Fruit fly (Drosophila melanogaster) whole organism, pupa: ENCODE measurements around the gene GILT1.

ENCODE experiments used
- CG14655 ChIP-seq: fragments of 200-800 bp; sonication (Bioruptor generic); optimal IDR thresholded peaks from 3 replicates; lab custom pipeline; 2017; ENCODE audit warnings: mild to moderate bottlenecking, missing biosample characterization, missing genetic modification reagents, missing genetic modification characterization
- CG34367 ChIP-seq: fragments of 200-800 bp; sonication (Bioruptor generic); optimal IDR thresholded peaks from 2 replicates; lab custom pipeline; 2018; ENCODE audit warnings: missing biosample characterization, mild to moderate bottlenecking, missing genetic modification characterization
- EcR ChIP-seq: fragments of 200-800 bp; sonication (Bioruptor generic); optimal IDR thresholded peaks from 3 replicates; lab custom pipeline; 2019; ENCODE audit warnings: missing biosample characterization, missing genetic modification characterization, mild to moderate bottlenecking, moderate library complexity, missing genetic modification reagents
- Snoo ChIP-seq: fragments of 200-800 bp; sonication (Bioruptor generic); optimal IDR thresholded peaks from 3 replicates; lab custom pipeline; 2017; ENCODE audit warnings: missing biosample characterization, mild to moderate bottlenecking, missing genetic modification characterization, inconsistent platforms

DNA sequence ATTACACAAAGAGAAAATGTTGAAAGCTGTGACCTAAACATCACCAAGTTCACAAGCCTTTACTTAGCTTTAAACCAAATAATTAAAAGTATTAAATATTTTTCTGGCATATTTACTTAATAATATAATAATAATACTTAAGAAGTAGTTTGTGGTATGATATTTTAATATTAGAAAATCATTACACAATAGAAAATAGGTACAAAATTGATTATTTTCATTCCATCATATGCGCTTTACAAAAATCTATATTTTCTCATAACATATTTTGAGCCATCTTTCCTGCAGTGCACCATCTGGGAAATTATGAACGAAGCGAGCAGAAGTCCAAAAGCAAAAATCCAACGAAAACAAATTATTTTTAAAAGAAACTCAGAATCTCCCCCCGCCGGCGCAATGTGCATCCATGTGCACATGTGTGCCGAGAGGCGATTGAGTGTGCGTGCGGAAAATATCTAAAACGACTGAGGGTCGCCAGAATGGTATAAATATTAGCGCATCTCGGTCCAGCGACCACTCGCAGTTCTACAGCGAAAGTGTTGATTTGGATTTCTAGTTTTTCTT is 23.9 kb upstream of the GILT1 start, which contains the start of gene Act87E:
- TF ChIP-seq CG34367 (tag; lab: Kevin White, UChicago): peak; percentile 12
- peak; percentile 72 for TF ChIP-seq CG14655
- no peak for TF ChIP-seq EcR (GFP tag; lab: Kevin White, UChicago)
- no peak for TF ChIP-seq Snoo (tag; lab: Kevin White, UChicago)
